Fruit fly (Drosophila melanogaster) whole organism, embryonic: ENCODE results near the gene akirin.

Experiments
- Adf1 ChIP-seq: fragments of 200-800 bp; sonication (Bioruptor generic); IDR thresholded peaks from 2 replicates; pipeline ENCODE4 v1.3.6; 2022; ENCODE audit warnings: missing biosample characterization, missing genetic modification characterization
- Blimp-1 ChIP-seq: fragments of 200-800 bp; sonication (Bioruptor generic); optimal IDR thresholded peaks from 3 replicates; lab custom pipeline; 2018; ENCODE audit warnings: missing biosample characterization, missing genetic modification characterization, mild to moderate bottlenecking, moderate library complexity, missing genetic modification reagents
- Bteb2 ChIP-seq: fragments of 200-800 bp; sonication (Bioruptor generic); optimal IDR thresholded peaks from 2 replicates; lab custom pipeline; 2016; ENCODE audit warnings: missing biosample characterization, missing genetic modification characterization
- CG10654 ChIP-seq: fragments of 200-800 bp; sonication (Bioruptor generic); optimal IDR thresholded peaks from 2 replicates; lab custom pipeline; 2016; ENCODE audit warnings: missing biosample characterization, missing genetic modification characterization
- CG11560 ChIP-seq: fragments of 200-800 bp; sonication (Bioruptor generic); IDR thresholded peaks from 3 replicates; pipeline ENCODE4 v1.3.6; 2022; ENCODE audit warnings: missing biosample characterization, missing genetic modification characterization
- CG12659 ChIP-seq: fragments of 200-800 bp; sonication (Bioruptor generic); optimal IDR thresholded peaks from 3 replicates; lab custom pipeline; 2017; ENCODE audit warnings: mild to moderate bottlenecking, missing biosample characterization, missing genetic modification reagents, missing genetic modification characterization
- CG14050 ChIP-seq: fragments of 200-800 bp; sonication (Bioruptor generic); IDR thresholded peaks from 3 replicates; pipeline ENCODE4 v1.3.6; 2022; ENCODE audit warnings: missing biosample characterization, missing genetic modification characterization
- CG14667 ChIP-seq: fragments of 200-800 bp; sonication (Bioruptor generic); IDR thresholded peaks from 2 replicates; pipeline ENCODE4 v1.3.6; 2022; ENCODE audit warnings: missing biosample characterization, missing genetic modification characterization
- CG15601 ChIP-seq: fragments of 200-800 bp; sonication (Bioruptor generic); optimal IDR thresholded peaks from 3 replicates; lab custom pipeline; 2019; ENCODE audit warnings: missing biosample characterization, mild to moderate bottlenecking, missing genetic modification characterization, moderate library complexity
- CG17568 ChIP-seq: fragments of 200-800 bp; sonication (Bioruptor generic); optimal IDR thresholded peaks from 2 replicates; lab custom pipeline; 2018; ENCODE audit warnings: missing biosample characterization, mild to moderate bottlenecking, missing genetic modification characterization, moderate library complexity
- CG2120 ChIP-seq: fragments of 200-800 bp; sonication (Bioruptor generic); optimal IDR thresholded peaks from 3 replicates; lab custom pipeline; 2016; ENCODE audit warnings: missing biosample characterization, missing genetic modification characterization
- CG32532 ChIP-seq: fragments of 200-800 bp; sonication (Bioruptor generic); IDR thresholded peaks from 2 replicates; pipeline ENCODE4 v1.3.6; 2022; ENCODE audit warnings: missing biosample characterization, missing genetic modification characterization
- CG3847 ChIP-seq: fragments of 200-800 bp; sonication (Bioruptor generic); IDR thresholded peaks from 2 replicates; pipeline ENCODE4 v1.3.6; 2022; ENCODE audit warnings: missing biosample characterization, missing genetic modification characterization
- CG4328 ChIP-seq: fragments of 200-800 bp; sonication (Bioruptor generic); optimal IDR thresholded peaks from 3 replicates; lab custom pipeline; 2017; ENCODE audit warnings: missing biosample characterization, missing genetic modification reagents, missing genetic modification characterization
- CG4404 ChIP-seq: fragments of 200-800 bp; sonication (Bioruptor generic); IDR thresholded peaks from 2 replicates; pipeline ENCODE4 v1.3.6; 2022; ENCODE audit warnings: missing biosample characterization, missing genetic modification characterization
- CG4730 ChIP-seq: fragments of 200-800 bp; sonication (Bioruptor generic); IDR thresholded peaks from 2 replicates; pipeline ENCODE4 v1.3.6; 2022; ENCODE audit warnings: missing biosample characterization, missing genetic modification characterization
- CG5245 ChIP-seq: fragments of 200-800 bp; sonication (Bioruptor generic); optimal IDR thresholded peaks from 3 replicates; lab custom pipeline; 2016; ENCODE audit warnings: missing biosample characterization, missing genetic modification characterization
- CG6272 ChIP-seq: fragments of 200-800 bp; sonication (Bioruptor generic); IDR thresholded peaks from 2 replicates; pipeline ENCODE4 v1.3.6; 2022; ENCODE audit warnings: missing biosample characterization, missing genetic modification characterization
- CG8281 ChIP-seq: fragments of 200-800 bp; sonication (Bioruptor generic); optimal IDR thresholded peaks from 2 replicates; lab custom pipeline; 2018; ENCODE audit warnings: missing biosample characterization, mild to moderate bottlenecking, missing genetic modification characterization, moderate library complexity
- CG8359 ChIP-seq: fragments of 200-800 bp; sonication (Bioruptor generic); optimal IDR thresholded peaks from 2 replicates; lab custom pipeline; 2017; ENCODE audit warnings: missing biosample characterization, mild to moderate bottlenecking, missing genetic modification characterization, borderline replicate concordance
- CG8388 ChIP-seq: fragments of 200-800 bp; sonication (Bioruptor generic); optimal IDR thresholded peaks from 2 replicates; lab custom pipeline; 2019; ENCODE audit warnings: missing biosample characterization, mild to moderate bottlenecking, missing genetic modification characterization, moderate library complexity
- D19B ChIP-seq: fragments of 200-800 bp; sonication (Bioruptor generic); optimal IDR thresholded peaks from 2 replicates; lab custom pipeline; 2017; ENCODE audit warnings: missing biosample characterization, mild to moderate bottlenecking, missing genetic modification characterization
- Hr51 ChIP-seq, 2 experiments: fragments of 200-800 bp; sonication (Bioruptor generic); optimal IDR thresholded peaks; 2 replicates in 1 of 2; 3 replicates in 1 of 2; lab custom pipeline; 2016 to 2018; ENCODE audit warnings: missing biosample characterization in 2 of 2, missing genetic modification characterization in 2 of 2, mild to moderate bottlenecking in 1 of 2, moderate library complexity in 1 of 2
- MTF-1 ChIP-seq: fragments of 200-800 bp; sonication (Bioruptor generic); optimal IDR thresholded peaks from 2 replicates; lab custom pipeline; 2018; ENCODE audit warnings: missing biosample characterization, mild to moderate bottlenecking, missing genetic modification characterization, borderline replicate concordance
- Max ChIP-seq: fragments of 200-800 bp; sonication (Bioruptor generic); optimal IDR thresholded peaks from 2 replicates; lab custom pipeline; 2016; ENCODE audit warnings: missing biosample characterization, mild to moderate bottlenecking, missing genetic modification characterization
- NC2β ChIP-seq: fragments of 200-800 bp; sonication (Bioruptor generic); optimal IDR thresholded peaks from 2 replicates; lab custom pipeline; 2016; ENCODE audit warnings: missing biosample characterization, missing genetic modification characterization
- Rfx ChIP-seq: fragments of 200-800 bp; sonication (Bioruptor generic); IDR thresholded peaks from 2 replicates; pipeline ENCODE4 v1.3.6; 2022; ENCODE audit warnings: missing biosample characterization, missing genetic modification characterization
- Rx ChIP-seq: fragments of 200-800 bp; sonication (Bioruptor generic); IDR thresholded peaks from 2 replicates; pipeline ENCODE4 v1.3.6; 2022; ENCODE audit warnings: missing biosample characterization, missing genetic modification characterization
- ab ChIP-seq: fragments of 200-800 bp; sonication (Bioruptor generic); optimal IDR thresholded peaks from 2 replicates; lab custom pipeline; 2016; ENCODE audit warnings: missing biosample characterization, missing genetic modification characterization
- abd-A ChIP-seq: fragments of 200-800 bp; sonication (Bioruptor generic); optimal IDR thresholded peaks from 3 replicates; lab custom pipeline; 2019; ENCODE audit warnings: missing biosample characterization, mild to moderate bottlenecking, missing genetic modification characterization, moderate library complexity
- ac ChIP-seq: fragments of 200-800 bp; sonication (Bioruptor generic); optimal IDR thresholded peaks from 3 replicates; lab custom pipeline; 2017; ENCODE audit warnings: missing biosample characterization, mild to moderate bottlenecking, missing genetic modification characterization
- bcd ChIP-seq: fragments of 200-800 bp; sonication (Bioruptor generic); optimal IDR thresholded peaks from 2 replicates; lab custom pipeline; 2017; ENCODE audit warnings: missing biosample characterization, mild to moderate bottlenecking, missing genetic modification characterization
- cg ChIP-seq: fragments of 200-800 bp; sonication (Bioruptor generic); optimal IDR thresholded peaks from 3 replicates; lab custom pipeline; 2019; ENCODE audit warnings: missing biosample characterization, mild to moderate bottlenecking, missing genetic modification characterization, moderate library complexity
- ci ChIP-seq: fragments of 200-800 bp; sonication (Bioruptor generic); IDR thresholded peaks from 3 replicates; pipeline ENCODE4 v1.3.6; 2022; ENCODE audit warnings: missing biosample characterization, missing genetic modification characterization
- dpn ChIP-seq, 2 experiments: fragments of 200-800 bp; sonication (Bioruptor generic); optimal IDR thresholded peaks; 3 replicates each; lab custom pipeline; 2016; ENCODE audit warnings: missing biosample characterization in 2 of 2, missing genetic modification characterization in 2 of 2
- fd3F ChIP-seq: fragments of 200-800 bp; sonication (Bioruptor generic); optimal IDR thresholded peaks from 2 replicates; lab custom pipeline; 2018; ENCODE audit warnings: missing biosample characterization, mild to moderate bottlenecking, missing genetic modification characterization, moderate library complexity
- gt ChIP-seq: fragments of 200-800 bp; sonication (Bioruptor generic); IDR thresholded peaks from 2 replicates; pipeline ENCODE4 v1.3.6; 2022; ENCODE audit warnings: missing biosample characterization, missing genetic modification characterization
- her ChIP-seq: fragments of 200-800 bp; sonication (Bioruptor generic); optimal IDR thresholded peaks from 2 replicates; lab custom pipeline; 2016; ENCODE audit warnings: missing biosample characterization, missing genetic modification characterization
- inv ChIP-seq: fragments of 200-800 bp; sonication (Bioruptor generic); IDR thresholded peaks from 2 replicates; pipeline ENCODE4 v1.3.6; 2022; ENCODE audit warnings: missing biosample characterization, missing genetic modification characterization; ENCODE audit not compliant: partially characterized antibody
- lola ChIP-seq, 3 experiments: fragments of >200 bp in 2 of 3; fragments of 200-800 bp in 1 of 3; sonication (Bioruptor generic) in 1 of 3; optimal IDR thresholded peaks; 2 replicates each; lab custom pipeline; 2017 to 2019; ENCODE audit warnings: missing biosample characterization in 3 of 3, missing genetic modification characterization in 3 of 3, mild to moderate bottlenecking in 1 of 3, moderate library complexity in 1 of 3
- row ChIP-seq: fragments of 200-800 bp; sonication (Bioruptor generic); IDR thresholded peaks from 3 replicates; pipeline ENCODE4 v1.3.6; 2022; ENCODE audit warnings: missing biosample characterization, missing genetic modification characterization
- sens-2 ChIP-seq: fragments of 200-800 bp; sonication (Bioruptor generic); IDR thresholded peaks from 2 replicates; pipeline ENCODE4 v1.3.6; 2022; ENCODE audit warnings: missing biosample characterization, missing genetic modification characterization
- shn ChIP-seq: fragments of 200-800 bp; sonication (Bioruptor generic); optimal IDR thresholded peaks from 3 replicates; lab custom pipeline; 2016; ENCODE audit warnings: missing biosample characterization, missing genetic modification characterization
- tap ChIP-seq: fragments of 200-800 bp; optimal IDR thresholded peaks from 3 replicates; lab custom pipeline; 2019; ENCODE audit warnings: missing biosample characterization, mild to moderate bottlenecking, missing genetic modification characterization, moderate library complexity
- tna ChIP-seq: fragments of 200-800 bp; sonication (Bioruptor generic); IDR thresholded peaks from 2 replicates; pipeline ENCODE4 v1.3.6; 2022; ENCODE audit warnings: missing biosample characterization, missing genetic modification characterization; ENCODE audit not compliant: partially characterized antibody
- toy ChIP-seq: fragments of 200-800 bp; sonication (Bioruptor generic); IDR thresholded peaks from 2 replicates; pipeline ENCODE4 v1.3.6; 2022; ENCODE audit warnings: missing biosample characterization, missing genetic modification characterization
- trh ChIP-seq: fragments of 200-800 bp; sonication (Bioruptor generic); optimal IDR thresholded peaks from 2 replicates; lab custom pipeline; 2016; ENCODE audit warnings: missing biosample characterization, missing genetic modification characterization
- vnd ChIP-seq: fragments of 200-800 bp; sonication (Bioruptor generic); IDR thresholded peaks from 3 replicates; pipeline ENCODE4 v1.3.6; 2022; ENCODE audit warnings: missing biosample characterization, missing genetic modification characterization; ENCODE audit not compliant: partially characterized antibody
- zen2 ChIP-seq: fragments of 200-800 bp; sonication (Bioruptor generic); IDR thresholded peaks from 3 replicates; pipeline ENCODE4 v1.3.6; 2022; ENCODE audit warnings: missing biosample characterization, missing genetic modification characterization; ENCODE audit not compliant: partially characterized antibody

The akirin gene

dm6 chr3L:7356386-7357117 is 13.1 kb upstream of the akirin start, which contains the start of gene CTCF (continued):
- TF ChIP-seq CG8388, result no peak
- TF ChIP-seq CG12659 (GFP tag; lab: Kevin White, UChicago), result peak; percentile 77
- no peak for TF ChIP-seq CG4404
- TF ChIP-seq CG32532 (GFP tag; lab: Robert Waterston, UW), result peak; percentile 54; the same call in 1 of the 2 replicates
- TF ChIP-seq CG2120 (GFP tag; lab: Kevin White, UChicago), result peak; percentile 52
- TF ChIP-seq CG14050 (GFP tag; lab: Robert Waterston, UW), result no peak
- peak; percentile 44 for TF ChIP-seq CG5245 (GFP tag; lab: Kevin White, UChicago)
- peak; percentile 12 for TF ChIP-seq tap (tag; lab: Kevin White, UChicago)
- no peak for TF ChIP-seq shn (GFP tag; lab: Kevin White, UChicago)
- TF ChIP-seq vnd (GFP tag; lab: Robert Waterston, UW), result peak; percentile 65; the same call in 2 of the 3 replicates
- no peak for TF ChIP-seq ac (GFP tag; lab: Kevin White, UChicago)
- no peak for TF ChIP-seq CG8281 (tag; lab: Kevin White, UChicago)
- TF ChIP-seq Bteb2, result peak; percentile 5
- TF ChIP-seq inv, result peak; percentile 55; the same call in 1 of the 2 replicates
- no peak for TF ChIP-seq CG4328 (GFP tag; lab: Kevin White, UChicago)
- no peak for TF ChIP-seq ab (GFP tag; lab: Kevin White, UChicago)
- TF ChIP-seq fd3F, result peak; percentile 4
- no peak for TF ChIP-seq Blimp-1 (GFP tag; lab: Kevin White, UChicago)
- TF ChIP-seq CG10654 (GFP tag; lab: Kevin White, UChicago), result no peak
- TF ChIP-seq Adf1 (GFP tag; lab: Robert Waterston, UW), result no peak
- TF ChIP-seq Max (GFP tag; lab: Kevin White, UChicago), result peak; percentile 73
- TF ChIP-seq D19B (GFP tag; lab: Kevin White, UChicago), result no peak
- TF ChIP-seq Hr51 (GFP tag; optimal IDR thresholded peaks at IDR 0.05; lab: Kevin White, UChicago), result no peak
- no peak for TF ChIP-seq CG11560 (tag; lab: Robert Waterston, UW)
- TF ChIP-seq row (GFP tag; lab: Robert Waterston, UW), result peak; percentile 56; the same call in 2 of the 3 replicates
- no peak for TF ChIP-seq cg (GFP tag; lab: Kevin White, UChicago)

- no peak for TF ChIP-seq bcd (GFP tag; lab: Kevin White, UChicago)
- no peak for TF ChIP-seq CG14667
- no peak for TF ChIP-seq Rx (GFP tag; lab: Robert Waterston, UW)
- TF ChIP-seq sens-2, result peak; percentile 6; the same call in 1 of the 2 replicates
- no peak for TF ChIP-seq CG4730 (GFP tag; lab: Robert Waterston, UW)
- no peak for TF ChIP-seq dpn (GFP tag; optimal IDR thresholded peaks at IDR 0.05; lab: Kevin White, UChicago)
- no peak for TF ChIP-seq gt (GFP tag; lab: Robert Waterston, UW)
- TF ChIP-seq CG6272, result no peak
- peak; percentile 48 for TF ChIP-seq her (GFP tag; lab: Kevin White, UChicago)
- TF ChIP-seq Rfx, result peak; percentile 27; the same call in 1 of the 2 replicates
- TF ChIP-seq CG3847 (GFP tag; lab: Robert Waterston, UW), result no peak
- TF ChIP-seq lola (GFP tag; optimal IDR thresholded peaks at IDR 0.05; lab: Kevin White, UChicago), result no peak
- no peak for TF ChIP-seq abd-A (tag; lab: Kevin White, UChicago)
- no peak for TF ChIP-seq toy (GFP tag; lab: Robert Waterston, UW)
- TF ChIP-seq CG8359 (GFP tag; lab: Kevin White, UChicago), result no peak
- TF ChIP-seq ci (GFP tag; lab: Robert Waterston, UW), result peak; percentile 54
- peak; percentile 41 for TF ChIP-seq NC2β (GFP tag; lab: Kevin White, UChicago)
- TF ChIP-seq CG15601, result no peak
- peak; percentile 25 for TF ChIP-seq tna (GFP tag; lab: Robert Waterston, UW)
- no peak for TF ChIP-seq trh (GFP tag; lab: Kevin White, UChicago)
- TF ChIP-seq CG17568 (GFP tag; lab: Kevin White, UChicago), result peak; percentile 62
- 0 out of 3 replicates have a peak, but pooled peaks have one; percentile 15 for TF ChIP-seq zen2
- TF ChIP-seq MTF-1 (GFP tag; lab: Kevin White, UChicago), result peak; percentile 17
Observed at dm6 chr3L:7359827-7360323, 9.8 kb upstream of the akirin start, which contains the start of gene pst. Gene pst, minus strand, starts transcription at chr3L:7360263.
